Worm (Caenorhabditis elegans) whole organism, L4 larva: ENCODE results near the gene F16G10.14.

Experiments used
- F10B5.3 ChIP-seq: sonication (generic microtip); optimal IDR thresholded peaks from 2 replicates; lab custom pipeline; 2016; ENCODE audit warnings: mild to moderate bottlenecking, missing genetic modification characterization, missing compliant biosample characterization
- F44E2.7 ChIP-seq: fragments of 200-800 bp; sonication (Bioruptor generic); IDR thresholded peaks from 2 replicates; pipeline ENCODE4 v2.1.2; 2022; ENCODE audit warnings: missing genetic modification characterization, missing compliant biosample characterization
- R02D3.7 ChIP-seq: fragments of 150-350 bp; sonication (generic microtip); optimal IDR thresholded peaks from 3 replicates; lab custom pipeline; 2014; ENCODE audit warnings: missing biosample characterization, missing genetic modification characterization
- Y5F2A.4 ChIP-seq: fragments of 200-800 bp; sonication (Bioruptor generic); optimal IDR thresholded peaks from 2 replicates; lab custom pipeline; 2018; ENCODE audit warnings: mild to moderate bottlenecking, missing genetic modification characterization, missing compliant biosample characterization
- Y75B8A.6 ChIP-seq: fragments of 200-800 bp; sonication (Bioruptor generic); IDR thresholded peaks from 2 replicates; pipeline ENCODE4 v1.3.6; 2022; ENCODE audit warnings: missing genetic modification reagents, missing genetic modification characterization, missing compliant biosample characterization
- aha-1 ChIP-seq: fragments of 150-350 bp; peaks from one replicate; lab custom pipeline; 2014; ENCODE audit warnings: missing biosample characterization, missing genetic modification characterization
- ama-1 ChIP-seq: fragments of 150-350 bp; optimal IDR thresholded peaks from 2 replicates; lab custom pipeline; 2014; ENCODE audit warnings: inconsistent platforms, mixed read lengths
- ceh-28 ChIP-seq: fragments of 150-350 bp; optimal IDR thresholded peaks from 2 replicates; lab custom pipeline; 2014; ENCODE audit warnings: missing biosample characterization, missing genetic modification reagents, missing genetic modification characterization
- ces-1 ChIP-seq: fragments of 150-350 bp; sonication (generic microtip); optimal IDR thresholded peaks from 4 replicates; lab custom pipeline; 2014; ENCODE audit warnings: missing biosample characterization, missing genetic modification reagents, missing genetic modification characterization
- cey-2 ChIP-seq: sonication (generic microtip); optimal IDR thresholded peaks from 3 replicates; lab custom pipeline; 2017; ENCODE audit warnings: missing genetic modification characterization, mild to moderate bottlenecking, missing compliant biosample characterization, antibody characterized with exemption, borderline replicate concordance; ENCODE audit not compliant: insufficient read depth
- daf-16 ChIP-seq, 3 experiments: sonication (generic microtip); optimal IDR thresholded peaks; 2 replicates each; lab custom pipeline; 2016 to 2017; ENCODE audit warnings: missing genetic modification characterization in 3 of 3, missing genetic modification reagents in 3 of 3, mild to moderate bottlenecking in 2 of 3, missing compliant biosample characterization in 2 of 3, missing biosample characterization in 1 of 3, moderate library complexity in 1 of 3
- dmd-6 ChIP-seq: fragments of 200-800 bp; sonication (Bioruptor generic); IDR thresholded peaks from 2 replicates; pipeline ENCODE4 v1.3.6; 2022; ENCODE audit warnings: missing genetic modification reagents, missing genetic modification characterization, missing compliant biosample characterization
- dmd-8 ChIP-seq: fragments of 200-800 bp; sonication (Bioruptor generic); IDR thresholded peaks from 2 replicates; pipeline ENCODE4 v1.3.6; 2022; ENCODE audit warnings: missing genetic modification characterization, missing compliant biosample characterization
- duxl-1 ChIP-seq: sonication (generic microtip); optimal IDR thresholded peaks from 2 replicates; lab custom pipeline; 2016; ENCODE audit warnings: mild to moderate bottlenecking, missing genetic modification characterization, moderate library complexity, missing compliant biosample characterization; ENCODE audit not compliant: poor library complexity
- dve-1 ChIP-seq: sonication (generic microtip); optimal IDR thresholded peaks from 2 replicates; lab custom pipeline; 2017; ENCODE audit warnings: antibody characterized with exemption, mild to moderate bottlenecking, missing genetic modification characterization, missing compliant biosample characterization; ENCODE audit not compliant: insufficient read depth
- egl-27 ChIP-seq: sonication (generic microtip); optimal IDR thresholded peaks from 3 replicates; lab custom pipeline; 2017; ENCODE audit warnings: missing biosample characterization, missing genetic modification reagents, missing genetic modification characterization
- hlh-11 ChIP-seq: fragments of 200-800 bp; sonication (Bioruptor generic); optimal IDR thresholded peaks from 2 replicates; lab custom pipeline; 2018; ENCODE audit warnings: mild to moderate bottlenecking, missing genetic modification characterization, missing compliant biosample characterization
- hlh-30 ChIP-seq: sonication (generic microtip); optimal IDR thresholded peaks from 2 replicates; lab custom pipeline; 2017; ENCODE audit warnings: antibody characterized with exemption, mild to moderate bottlenecking, missing genetic modification characterization, missing compliant biosample characterization; ENCODE audit not compliant: insufficient read depth
- hmg-1.1 ChIP-seq: fragments of 200-800 bp; sonication (Bioruptor generic); IDR thresholded peaks from 2 replicates; pipeline ENCODE4 v1.3.6; 2022; ENCODE audit warnings: missing genetic modification reagents, missing genetic modification characterization, missing compliant biosample characterization
- lin-1 ChIP-seq: fragments of 200-800 bp; sonication (Bioruptor generic); IDR thresholded peaks from 2 replicates; pipeline ENCODE4 v1.3.6; 2022; ENCODE audit warnings: missing genetic modification reagents, missing genetic modification characterization, missing compliant biosample characterization
- lsy-2 ChIP-seq, 2 experiments: fragments of 150-350 bp in 1 of 2; sonication (generic microtip) in 1 of 2; optimal IDR thresholded peaks; 2 replicates each; lab custom pipeline; 2014 to 2017; ENCODE audit warnings: missing biosample characterization in 2 of 2, missing genetic modification characterization in 2 of 2
- mes-2 ChIP-seq: sonication (generic microtip); optimal IDR thresholded peaks from 2 replicates; lab custom pipeline; 2016; ENCODE audit warnings: missing genotype, mild to moderate bottlenecking, missing genetic modification characterization, missing compliant biosample characterization; ENCODE audit not compliant: poor library complexity, severe bottlenecking
- nhr-28 ChIP-seq: fragments of 150-350 bp; optimal IDR thresholded peaks from 2 replicates; lab custom pipeline; 2014; ENCODE audit warnings: missing biosample characterization, missing genetic modification characterization
- nhr-6 ChIP-seq: fragments of 150-350 bp; optimal IDR thresholded peaks from 2 replicates; lab custom pipeline; 2014; ENCODE audit warnings: missing biosample characterization, missing genetic modification characterization
- nhr-77 ChIP-seq: fragments of 150-350 bp; optimal IDR thresholded peaks from 2 replicates; lab custom pipeline; 2014; ENCODE audit warnings: missing biosample characterization, missing genetic modification characterization
- pqm-1 ChIP-seq: sonication (generic microtip); optimal IDR thresholded peaks from 2 replicates; lab custom pipeline; 2017; ENCODE audit warnings: missing biosample characterization, missing genetic modification characterization
- saeg-2 ChIP-seq: fragments of 200-800 bp; sonication (Bioruptor generic); IDR thresholded peaks from 2 replicates; pipeline ENCODE4 v1.3.6; 2022; ENCODE audit warnings: missing genetic modification reagents, missing genetic modification characterization, missing compliant biosample characterization
- set-16 ChIP-seq: fragments of 200-800 bp; sonication (Bioruptor generic); IDR thresholded peaks from 2 replicates; pipeline ENCODE4 v1.3.6; 2022; ENCODE audit warnings: missing genetic modification reagents, missing genetic modification characterization, missing compliant biosample characterization
- skn-1 ChIP-seq: fragments of 150-350 bp; optimal IDR thresholded peaks from 2 replicates; lab custom pipeline; 2014; ENCODE audit warnings: missing biosample characterization, missing genetic modification characterization
- spr-3 ChIP-seq: fragments of 200-800 bp; sonication (Bioruptor generic); optimal IDR thresholded peaks from 2 replicates; lab custom pipeline; 2018; ENCODE audit warnings: mild to moderate bottlenecking, missing genetic modification characterization, missing compliant biosample characterization
- unc-130 ChIP-seq: sonication (generic microtip); optimal IDR thresholded peaks from 2 replicates; lab custom pipeline; 2016; ENCODE audit warnings: missing genetic modification reagents, missing genetic modification characterization, missing compliant biosample characterization
- unc-62 ChIP-seq, 3 experiments: fragments of 150-350 bp in 1 of 3; sonication (generic microtip); optimal IDR thresholded peaks in 2 of 3; peaks in 1 of 3; 1 replicate in 1 of 3; 2 replicates in 2 of 3; lab custom pipeline; 2014 to 2017; ENCODE audit warnings: missing biosample characterization in 3 of 3, missing genetic modification characterization in 3 of 3, missing genetic modification reagents in 3 of 3, missing genotype in 1 of 3
- vab-7 ChIP-seq: fragments of 200-800 bp; sonication (Bioruptor generic); IDR thresholded peaks from 2 replicates; pipeline ENCODE4 v1.3.6; 2022; ENCODE audit warnings: missing genetic modification reagents, missing genetic modification characterization, missing compliant biosample characterization
- zfp-3 ChIP-seq: fragments of 200-800 bp; sonication (Bioruptor generic); conservative IDR thresholded peaks from 2 replicates; pipeline ENCODE4 v1.3.6; 2022; ENCODE audit warnings: missing genetic modification reagents, missing genetic modification characterization, missing compliant biosample characterization
- zip-11 ChIP-seq: fragments of 200-800 bp; sonication (Bioruptor generic); IDR thresholded peaks from 2 replicates; pipeline ENCODE4 v1.3.6; 2022; ENCODE audit warnings: missing genetic modification characterization, missing compliant biosample characterization

F16G10.14 gene

ce11 chrII:2418836-2419235 lies 20.1 kb upstream of the F16G10.14 start, which contains the start of gene fbxc-20:
TSS of gene fbxc-20 (plus strand) at chrII:2419136.
- no peak for TF ChIP-seq set-16 (GFP tag; lab: Robert Waterston, UW)
- TF ChIP-seq Y5F2A.4: no peak
- no peak for TF ChIP-seq unc-62 (GFP tag; optimal IDR thresholded peaks at IDR 0.05 in 1 of 2; lab: Kevin White, UChicago)
- no peak for TF ChIP-seq unc-62 (tag; optimal IDR thresholded peaks at IDR 0.05; lab: Kevin White, UChicago)
- TF ChIP-seq ceh-28: no peak
- no peak for TF ChIP-seq spr-3 (GFP tag; lab: Kevin White, UChicago)
- TF ChIP-seq hmg-1.1 (GFP tag; lab: Robert Waterston, UW): no peak
- TF ChIP-seq hlh-30 (tag; lab: Kevin White, UChicago): no peak
- TF ChIP-seq saeg-2 (GFP tag; lab: Robert Waterston, UW): no peak
- no peak for TF ChIP-seq lin-1 (GFP tag; lab: Robert Waterston, UW)
- no peak for TF ChIP-seq aha-1
- no peak for TF ChIP-seq nhr-6 (tag; lab: Kevin White, UChicago)
- no peak for TF ChIP-seq hlh-11 (tag; lab: Kevin White, UChicago)
- TF ChIP-seq dmd-8 (GFP tag; lab: Robert Waterston, UW): no peak
- TF ChIP-seq cey-2: no peak
- no peak for TF ChIP-seq skn-1 (tag; lab: Kevin White, UChicago)
- TF ChIP-seq R02D3.7 (tag; lab: Kevin White, UChicago): no peak

DNA sequence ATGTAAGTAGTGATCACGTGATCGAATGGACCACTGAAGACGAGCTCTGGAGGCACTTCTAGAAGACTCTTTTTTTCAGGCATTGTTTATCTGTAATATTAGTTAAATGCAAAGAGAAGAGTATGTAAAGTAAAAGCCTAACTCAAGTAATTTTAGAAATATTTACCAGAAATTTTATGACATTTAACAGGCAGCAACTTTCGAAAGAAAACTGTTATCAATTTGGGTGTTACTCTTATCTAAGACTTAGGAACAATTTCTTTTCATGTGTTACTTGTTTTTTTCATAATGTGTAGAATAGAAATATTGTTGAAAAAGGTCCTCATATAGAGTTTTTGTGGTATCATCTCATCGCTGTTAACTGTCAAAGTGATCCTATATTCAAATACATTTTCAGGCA lies 19.1 kb upstream of the F16G10.14 start, which contains the start of the genes F42G2.5 and F42G2.7:
Gene F42G2.5, minus strand, starts transcription at position 101 of the 400 bp plus-strand sequence.
Gene F42G2.7, plus strand, starts transcription at position 270 of the 400 bp plus-strand sequence.
- no peak for TF ChIP-seq egl-27 (tag; lab: Kevin White, UChicago)
- TF ChIP-seq daf-16 (GFP tag; optimal IDR thresholded peaks at IDR 0.05; lab: Kevin White, UChicago): no peak
- TF ChIP-seq daf-16 (tag; optimal IDR thresholded peaks at IDR 0.05; lab: Kevin White, UChicago): peak; percentile 80
- peak; percentile 45 for TF ChIP-seq pqm-1
- TF ChIP-seq nhr-28 (tag; lab: Kevin White, UChicago): peak; percentile 32
- TF ChIP-seq, all 104 proteins: peak for 3

ce11 chrII:2415439-2415838 lies 16.7 kb upstream of the F16G10.14 start, which contains the start of gene fbxa-4:
TSS of gene fbxa-4 (minus strand) at chrII:2415531.
- TF ChIP-seq dve-1 (tag; lab: Kevin White, UChicago): peak; percentile 75
- no peak for TF ChIP-seq F10B5.3 (tag; lab: Kevin White, UChicago)
- TF ChIP-seq vab-7 (GFP tag; lab: Robert Waterston, UW): no peak
- 0 out of 2 replicates have a peak, but pooled peaks have one; percentile 32 for TF ChIP-seq dmd-6
- TF ChIP-seq daf-16 (GFP tag; optimal IDR thresholded peaks at IDR 0.05; lab: Kevin White, UChicago): no peak
- TF ChIP-seq daf-16 (tag; optimal IDR thresholded peaks at IDR 0.05; lab: Kevin White, UChicago): peak; percentile 87
- peak in 1 of 2 experiments; percentile 4 for TF ChIP-seq lsy-2 (tag; optimal IDR thresholded peaks at IDR 0.05; lab: Kevin White, UChicago)
- peak; percentile 67 for TF ChIP-seq nhr-77 (tag; lab: Kevin White, UChicago)
- no peak for TF ChIP-seq zfp-3 (GFP tag; lab: Robert Waterston, UW)
- no peak for TF ChIP-seq unc-130 (GFP tag; lab: Kevin White, UChicago)
- peak; percentile 52 for TF ChIP-seq pqm-1
- TF ChIP-seq ama-1 (lab: Kevin White, UChicago): no peak
- peak; percentile 18 for TF ChIP-seq mes-2
- TF ChIP-seq duxl-1 (tag; lab: Kevin White, UChicago): no peak
- no peak for TF ChIP-seq ces-1 (GFP tag; lab: Kevin White, UChicago)
- no peak for TF ChIP-seq F44E2.7 (GFP tag; lab: Robert Waterston, UW)
- TF ChIP-seq zip-11 (GFP tag; lab: Robert Waterston, UW): no peak
- peak; percentile 93 for TF ChIP-seq nhr-28 (tag; lab: Kevin White, UChicago)
- peak; percentile 47 for TF ChIP-seq hlh-11 (tag; lab: Kevin White, UChicago)
- peak in 1 of 2 experiments; percentile 56 for TF ChIP-seq unc-62 (GFP tag; optimal IDR thresholded peaks at IDR 0.05 in 1 of 2; lab: Kevin White, UChicago)
- no peak for TF ChIP-seq unc-62 (tag; optimal IDR thresholded peaks at IDR 0.05; lab: Kevin White, UChicago)
- no peak for TF ChIP-seq Y75B8A.6 (GFP tag; lab: Robert Waterston, UW)
- TF ChIP-seq, all 104 proteins: peak for 10
